Worm (Caenorhabditis elegans): ENCODE measurements around the gene swt-6.

Gene swt-6

ce11 chrV:13908120-13908915 lies 45.8 kb upstream of the swt-6 start:
- TF ChIP-seq hmg-1.1 (GFP tag; IDR thresholded peaks at IDR 0.05) (no peak), hlh-11 (tag; optimal IDR thresholded peaks at IDR 0.05) (no peak), hif-1 (tag; optimal IDR thresholded peaks at IDR 0.05) (peak in 1 of 2 experiments; percentile 18), F10B5.3 (tag; optimal IDR thresholded peaks at IDR 0.05) (no peak), T26A8.4 (GFP tag; IDR thresholded peaks at IDR 0.05) (peak; percentile 7), mep-1 (tag; optimal IDR thresholded peaks at IDR 0.05) (no peak), tra-1 (GFP tag; IDR thresholded peaks at IDR 0.05) (no peak), ceh-20 (GFP tag; IDR thresholded peaks at IDR 0.05) (no peak), lin-1 (GFP tag; IDR thresholded peaks at IDR 0.05) (0 out of 2 replicates have a peak, but pooled peaks have one; percentile 6), lin-15B (tag; optimal IDR thresholded peaks at IDR 0.05) (no peak), fos-1 (tag; optimal IDR thresholded peaks at IDR 0.05) (no peak), F44E2.7 (GFP tag; IDR thresholded peaks at IDR 0.05) (no peak), mes-2 (tag; optimal IDR thresholded peaks at IDR 0.05; ENCODE audit: poor library complexity, severe bottlenecking) (peak; percentile 29), snpc-1.2 (GFP tag; IDR thresholded peaks at IDR 0.05) (0 out of 2 replicates have a peak, but pooled peaks have one; percentile 6), daf-16 (GFP tag; optimal IDR thresholded peaks at IDR 0.05) (no peak), daf-16 (tag; optimal IDR thresholded peaks at IDR 0.05) (peak; percentile 3), aha-1 (tag) (peak; percentile 72), Y105C5A.15 (GFP tag; IDR thresholded peaks at IDR 0.05) (no peak), nhr-11 (tag; optimal IDR thresholded peaks at IDR 0.05) (no peak), T20F7.1 (GFP tag; optimal IDR thresholded peaks at IDR 0.05) (peak; percentile 31), cey-2 (tag; optimal IDR thresholded peaks at IDR 0.05; ENCODE audit: borderline replicate concordance, insufficient read depth) (no peak), lin-38 (GFP tag; IDR thresholded peaks at IDR 0.05) (no peak), ztf-7 (tag; optimal IDR thresholded peaks at IDR 0.05) (no peak), nhr-76 (tag; optimal IDR thresholded peaks at IDR 0.05) (no peak), jun-1 (tag; optimal IDR thresholded peaks at IDR 0.05) (no peak), ceh-82 (tag; optimal IDR thresholded peaks at IDR 0.05) (no peak), sdz-12 (GFP tag; optimal IDR thresholded peaks at IDR 0.05) (peak; percentile 60), Y48G9A.11 (GFP tag; IDR thresholded peaks at IDR 0.05) (0 out of 2 replicates have a peak, but pooled peaks have one; percentile 24)

ce11 chrV:13908916-13909176 lies 45.3 kb upstream of the swt-6 start, which contains the start of gene C06B3.6:
C06B3.6 (minus strand) TSS chrV:13908967.
- TF ChIP-seq aha-1 (tag) (peak; percentile 95), lin-38 (GFP tag; IDR thresholded peaks at IDR 0.05) (no peak), fkh-10 (GFP tag; optimal IDR thresholded peaks at IDR 0.05) (no peak), madf-9 (GFP tag; conservative IDR thresholded peaks at IDR 0.05) (0 out of 2 replicates have a peak, but pooled peaks have one; percentile 6), daf-16 (GFP tag; optimal IDR thresholded peaks at IDR 0.05) (no peak), daf-16 (tag; optimal IDR thresholded peaks at IDR 0.05) (no peak), dve-1 (tag; optimal IDR thresholded peaks at IDR 0.05; ENCODE audit: insufficient read depth) (no peak), nhr-48 (tag; optimal IDR thresholded peaks at IDR 0.05) (no peak), F49E8.2 (tag; optimal IDR thresholded peaks at IDR 0.05; ENCODE audit: borderline replicate concordance) (no peak), nhr-111 (GFP tag; optimal IDR thresholded peaks at IDR 0.05) (no peak), nhr-10 (tag; optimal IDR thresholded peaks at IDR 0.05) (no peak), duxl-1 (tag; optimal IDR thresholded peaks at IDR 0.05; ENCODE audit: poor library complexity) (no peak), hmg-1.1 (GFP tag; IDR thresholded peaks at IDR 0.05) (no peak), madf-5 (GFP tag; IDR thresholded peaks at IDR 0.05) (no peak), ama-1 (optimal IDR thresholded peaks at IDR 0.05) (peak; percentile 64), dmd-6 (GFP tag; IDR thresholded peaks at IDR 0.05) (no peak), T26A8.4 (GFP tag; IDR thresholded peaks at IDR 0.05) (no peak), attf-4 (tag; optimal IDR thresholded peaks at IDR 0.05) (no peak)
